Worm (Caenorhabditis elegans) whole organism, mixed stage, embryonic: ENCODE data around the gene C50H2.13.

Source experiments
- bed-3 ChIP-seq: fragments of 200-800 bp; sonication (Bioruptor generic); optimal IDR thresholded peaks from 3 replicates; lab custom pipeline; 2018; ENCODE audit warnings: mild to moderate bottlenecking, missing genetic modification characterization, moderate library complexity, missing compliant biosample characterization
- ces-1 ChIP-seq: fragments of 150-350 bp; optimal IDR thresholded peaks from 2 replicates; lab custom pipeline; 2014; ENCODE audit warnings: missing biosample characterization, missing genetic modification reagents, missing genetic modification characterization
- drap-1 ChIP-seq: fragments of 200-800 bp; sonication (Bioruptor generic); optimal IDR thresholded peaks from 3 replicates; lab custom pipeline; 2018; ENCODE audit warnings: mild to moderate bottlenecking, missing genetic modification characterization, missing compliant biosample characterization
- elt-3 ChIP-seq: fragments of 150-350 bp; optimal IDR thresholded peaks from 2 replicates; lab custom pipeline; 2014; ENCODE audit warnings: missing biosample characterization, missing genetic modification characterization
- mab-5 ChIP-seq: fragments of 150-350 bp; optimal IDR thresholded peaks from 2 replicates; lab custom pipeline; 2014; ENCODE audit warnings: missing biosample characterization, missing genetic modification characterization
- mep-1 ChIP-seq: fragments of 150-350 bp; optimal IDR thresholded peaks from 2 replicates; lab custom pipeline; 2017; ENCODE audit warnings: missing biosample characterization, missing genetic modification reagents, missing genetic modification characterization, inconsistent platforms
- nhr-76 ChIP-seq: sonication (generic microtip); optimal IDR thresholded peaks from 2 replicates; lab custom pipeline; 2017; ENCODE audit warnings: missing biosample characterization, missing genetic modification characterization
- tbx-8 ChIP-seq: fragments of 200-800 bp; sonication (Bioruptor generic); optimal IDR thresholded peaks from 2 replicates; lab custom pipeline; 2018; ENCODE audit warnings: mild to moderate bottlenecking, missing genetic modification characterization, moderate library complexity, missing compliant biosample characterization

ce11 chrV:9921288-9921687 lies 5.1 kb upstream of the C50H2.13 start, which contains the start of gene ceh-75:
- TF ChIP-seq bed-3 (no peak), mab-5 (tag; lab: Kevin White, UChicago) (no peak), nhr-76 (tag; lab: Kevin White, UChicago) (no peak), mep-1 (tag; lab: Kevin White, UChicago) (no peak), elt-3 (tag; lab: Kevin White, UChicago) (no peak), drap-1 (GFP tag; lab: Kevin White, UChicago) (no peak), tbx-8 (GFP tag; lab: Kevin White, UChicago) (no peak), ces-1 (GFP tag; lab: Kevin White, UChicago) (no peak)
